Worm (Caenorhabditis elegans) whole organism, young adult: Measurements from ENCODE around the gene pho-13.

Experiments
- F23B12.7 ChIP-seq: sonication (generic microtip); optimal IDR thresholded peaks from 2 replicates; lab custom pipeline; 2017; ENCODE audit warnings: missing genetic modification characterization, mild to moderate bottlenecking, missing compliant biosample characterization, antibody characterized with exemption, moderate library complexity; ENCODE audit not compliant: insufficient read depth
- dpff-1 ChIP-seq: sonication (generic microtip); optimal IDR thresholded peaks from 2 replicates; lab custom pipeline; 2017; ENCODE audit warnings: mild to moderate bottlenecking, missing genetic modification characterization, missing compliant biosample characterization
- hlh-12 ChIP-seq: sonication (generic microtip); optimal IDR thresholded peaks from 2 replicates; lab custom pipeline; 2016; ENCODE audit warnings: missing genetic modification characterization, missing compliant biosample characterization
- hsf-1 ChIP-seq: fragments of 200-800 bp; sonication (Bioruptor generic); IDR thresholded peaks from 2 replicates; pipeline ENCODE4 v1.3.6; 2022; ENCODE audit warnings: missing genetic modification reagents, missing genetic modification characterization, missing compliant biosample characterization

DNA sequence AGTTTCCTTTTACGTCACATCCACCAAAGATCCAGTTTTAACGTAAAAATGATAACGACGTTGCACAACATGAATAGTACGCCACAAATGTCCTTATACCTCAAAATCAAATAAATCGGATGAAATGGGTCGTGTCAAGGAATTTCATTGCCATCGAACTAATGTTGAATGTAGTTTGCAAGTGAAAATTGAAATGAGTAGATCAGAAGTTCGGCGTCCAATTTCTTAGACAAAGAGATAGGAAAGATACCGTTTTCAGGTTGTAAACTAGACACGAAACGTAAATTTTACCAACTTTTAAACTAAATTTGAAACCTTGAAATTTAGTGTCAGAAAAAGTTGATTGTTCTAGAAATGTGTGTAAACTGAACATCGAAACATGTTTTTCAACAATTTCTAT lies 48.1 kb upstream of the pho-13 start:
- TF ChIP-seq hsf-1 (GFP tag; lab: Robert Waterston, UW): no peak
- TF ChIP-seq F23B12.7 (tag; lab: Kevin White, UChicago): no peak
- no peak for TF ChIP-seq hlh-12 (tag; lab: Kevin White, UChicago)
- TF ChIP-seq dpff-1: no peak
